Fruit fly (Drosophila melanogaster) whole organism, embryonic: ENCODE data around the gene wrm2.

ENCODE experiments used
- Ada2b ChIP-seq: fragments of 200-800 bp; sonication (Bioruptor generic); IDR thresholded peaks from 2 replicates; pipeline ENCODE4 v1.3.6; 2022; ENCODE audit warnings: missing biosample characterization, missing genetic modification characterization
- Antp ChIP-seq: fragments of 200-800 bp; sonication (Bioruptor generic); optimal IDR thresholded peaks from 3 replicates; lab custom pipeline; 2016; ENCODE audit warnings: missing biosample characterization, missing genetic modification characterization
- BEAF-32 ChIP-seq: fragments of 200-800 bp; sonication (Bioruptor generic); optimal IDR thresholded peaks from 3 replicates; lab custom pipeline; 2017; ENCODE audit warnings: missing biosample characterization, missing genetic modification characterization, mild to moderate bottlenecking, moderate library complexity, missing genetic modification reagents
- Bgb ChIP-seq: fragments of 200-800 bp; sonication (Bioruptor generic); IDR thresholded peaks from 2 replicates; pipeline ENCODE4 v1.3.6; 2022; ENCODE audit warnings: missing biosample characterization, missing genetic modification characterization; ENCODE audit not compliant: partially characterized antibody
- Bteb2 ChIP-seq: fragments of 200-800 bp; sonication (Bioruptor generic); optimal IDR thresholded peaks from 2 replicates; lab custom pipeline; 2016; ENCODE audit warnings: missing biosample characterization, missing genetic modification characterization
- CG10543 ChIP-seq: fragments of 200-800 bp; sonication (Bioruptor generic); optimal IDR thresholded peaks from 3 replicates; lab custom pipeline; 2017; ENCODE audit warnings: missing biosample characterization, mild to moderate bottlenecking, missing genetic modification characterization, moderate library complexity
- CG10959 ChIP-seq: fragments of 200-800 bp; sonication (Bioruptor generic); IDR thresholded peaks from 2 replicates; pipeline ENCODE4 v1.3.6; 2022; ENCODE audit warnings: missing biosample characterization, missing genetic modification characterization
- CG11696 ChIP-seq: fragments of 200-800 bp; sonication (Bioruptor generic); IDR thresholded peaks from 2 replicates; pipeline ENCODE4 v1.3.6; 2022; ENCODE audit warnings: missing biosample characterization, missing genetic modification characterization
- CG11723 ChIP-seq: fragments of 200-800 bp; sonication (Bioruptor generic); optimal IDR thresholded peaks from 2 replicates; lab custom pipeline; 2017; ENCODE audit warnings: missing biosample characterization, mild to moderate bottlenecking, missing genetic modification characterization
- CG12071 ChIP-seq: fragments of 200-800 bp; sonication (Bioruptor generic); optimal IDR thresholded peaks from 3 replicates; lab custom pipeline; 2018; ENCODE audit warnings: missing biosample characterization, mild to moderate bottlenecking, missing genetic modification characterization
- CG12104 ChIP-seq: fragments of 200-800 bp; sonication (Bioruptor generic); optimal IDR thresholded peaks from 3 replicates; lab custom pipeline; 2016; ENCODE audit warnings: missing biosample characterization, missing genetic modification characterization
- CG12155 ChIP-seq: fragments of 200-800 bp; sonication (Bioruptor generic); optimal IDR thresholded peaks from 3 replicates; lab custom pipeline; 2016; ENCODE audit warnings: missing biosample characterization, missing genetic modification characterization
- CG14014 ChIP-seq: fragments of 200-800 bp; sonication (Bioruptor generic); IDR thresholded peaks from 2 replicates; pipeline ENCODE4 v1.3.6; 2022; ENCODE audit warnings: missing biosample characterization, missing genetic modification characterization
- CG18011 ChIP-seq: fragments of 200-800 bp; sonication (Bioruptor generic); optimal IDR thresholded peaks from 2 replicates; lab custom pipeline; 2017; ENCODE audit warnings: missing biosample characterization, missing genetic modification characterization, mild to moderate bottlenecking, moderate library complexity, missing genotype
- CG32767 ChIP-seq: fragments of 200-800 bp; sonication (Bioruptor generic); IDR thresholded peaks from 2 replicates; pipeline ENCODE4 v1.3.6; 2022; ENCODE audit warnings: missing biosample characterization, missing genetic modification characterization
- CG6683 ChIP-seq: fragments of 200-800 bp; sonication (Bioruptor generic); optimal IDR thresholded peaks from 2 replicates; lab custom pipeline; 2017; ENCODE audit warnings: missing biosample characterization, mild to moderate bottlenecking, missing genetic modification characterization, missing genetic modification reagents
- CG7357 ChIP-seq: fragments of 200-800 bp; sonication (Bioruptor generic); IDR thresholded peaks from 3 replicates; pipeline ENCODE4 v1.3.6; 2022; ENCODE audit warnings: missing biosample characterization, missing genetic modification characterization
- CG9437 ChIP-seq: fragments of 200-800 bp; sonication (Bioruptor generic); optimal IDR thresholded peaks from 2 replicates; lab custom pipeline; 2018; ENCODE audit warnings: missing biosample characterization, mild to moderate bottlenecking, missing genetic modification characterization
- E2f2 ChIP-seq: fragments of 200-800 bp; sonication (Bioruptor generic); IDR thresholded peaks from 2 replicates; pipeline ENCODE4 v1.3.6; 2022; ENCODE audit warnings: missing biosample characterization, missing genetic modification characterization
- Med ChIP-seq: fragments of 200-800 bp; sonication (Bioruptor generic); peaks from one replicate; lab custom pipeline; 2016; ENCODE audit warnings: missing biosample characterization, missing genetic modification characterization, mild to moderate bottlenecking, inconsistent platforms, moderate library complexity
- Poxn ChIP-seq: fragments of 200-800 bp; sonication (Bioruptor generic); IDR thresholded peaks from 2 replicates; pipeline ENCODE4 v1.3.6; 2022; ENCODE audit warnings: missing biosample characterization, missing genetic modification characterization
- Sox100B ChIP-seq: fragments of 200-800 bp; sonication (Bioruptor generic); optimal IDR thresholded peaks from 3 replicates; lab custom pipeline; 2018; ENCODE audit warnings: missing biosample characterization, mild to moderate bottlenecking, missing genetic modification characterization
- Spps ChIP-seq: fragments of 200-800 bp; sonication (Bioruptor generic); optimal IDR thresholded peaks from 2 replicates; lab custom pipeline; 2018; ENCODE audit warnings: missing biosample characterization, mild to moderate bottlenecking, missing genetic modification characterization
- Sry-δ ChIP-seq: fragments of 200-800 bp; sonication (Bioruptor generic); optimal IDR thresholded peaks from 2 replicates; lab custom pipeline; 2016; ENCODE audit warnings: missing biosample characterization, missing genetic modification characterization
- ab ChIP-seq: fragments of 200-800 bp; sonication (Bioruptor generic); optimal IDR thresholded peaks from 2 replicates; lab custom pipeline; 2016; ENCODE audit warnings: missing biosample characterization, missing genetic modification characterization
- al ChIP-seq: fragments of 200-800 bp; sonication (Bioruptor generic); IDR thresholded peaks from 2 replicates; pipeline ENCODE4 v1.3.6; 2022; ENCODE audit warnings: missing biosample characterization, missing genetic modification characterization
- aop ChIP-seq: fragments of 200-800 bp; sonication (Bioruptor generic); IDR thresholded peaks from 2 replicates; pipeline ENCODE4 v1.3.6; 2022; ENCODE audit warnings: missing biosample characterization, missing genetic modification characterization
- br ChIP-seq: fragments of >200 bp; optimal IDR thresholded peaks from 2 replicates; lab custom pipeline; 2017
- chinmo ChIP-seq: fragments of 200-800 bp; sonication (Bioruptor generic); IDR thresholded peaks from 4 replicates; pipeline ENCODE4 v1.3.6; 2022; ENCODE audit warnings: missing biosample characterization, missing genetic modification characterization; ENCODE audit not compliant: partially characterized antibody
- corto ChIP-seq: fragments of 200-800 bp; sonication (Bioruptor generic); optimal IDR thresholded peaks from 2 replicates; lab custom pipeline; 2016; ENCODE audit warnings: missing biosample characterization, mild to moderate bottlenecking, missing genetic modification characterization, moderate library complexity
- crp ChIP-seq, 2 experiments: fragments of 200-800 bp; sonication (Bioruptor generic); optimal IDR thresholded peaks; 2 replicates in 1 of 2; 3 replicates in 1 of 2; lab custom pipeline; 2017; ENCODE audit warnings: missing biosample characterization in 2 of 2, missing genetic modification characterization in 2 of 2, mild to moderate bottlenecking in 1 of 2, moderate library complexity in 1 of 2
- danr ChIP-seq: fragments of 200-800 bp; sonication (Bioruptor generic); IDR thresholded peaks from 2 replicates; pipeline ENCODE4 v1.3.6; 2022; ENCODE audit warnings: missing biosample characterization, missing genetic modification characterization
- disco-r ChIP-seq: fragments of 200-800 bp; sonication (Bioruptor generic); optimal IDR thresholded peaks from 2 replicates; lab custom pipeline; 2016; ENCODE audit warnings: missing biosample characterization, missing genetic modification characterization
- dmrt11E ChIP-seq: fragments of 200-800 bp; sonication (Bioruptor generic); optimal IDR thresholded peaks from 3 replicates; lab custom pipeline; 2018; ENCODE audit warnings: missing biosample characterization, mild to moderate bottlenecking, missing genetic modification characterization, moderate library complexity
- esg ChIP-seq: fragments of 200-800 bp; sonication (Bioruptor generic); conservative IDR thresholded peaks from 2 replicates; pipeline ENCODE4 v1.3.6; 2022; ENCODE audit warnings: missing biosample characterization, missing genetic modification characterization
- gcm ChIP-seq: fragments of 200-800 bp; sonication (Bioruptor generic); optimal IDR thresholded peaks from 2 replicates; lab custom pipeline; 2019; ENCODE audit warnings: missing biosample characterization, mild to moderate bottlenecking, missing genetic modification characterization, moderate library complexity
- gsb ChIP-seq: fragments of 200-800 bp; sonication (Bioruptor generic); IDR thresholded peaks from 2 replicates; pipeline ENCODE4 v1.3.6; 2022; ENCODE audit warnings: missing biosample characterization, missing genetic modification characterization
- hbn ChIP-seq: fragments of 200-800 bp; sonication (Bioruptor generic); IDR thresholded peaks from 2 replicates; pipeline ENCODE4 v1.3.6; 2022; ENCODE audit warnings: missing biosample characterization, missing genetic modification characterization; ENCODE audit not compliant: partially characterized antibody
- luna ChIP-seq: fragments of 200-800 bp; sonication (Bioruptor generic); optimal IDR thresholded peaks from 2 replicates; lab custom pipeline; 2016; ENCODE audit warnings: missing biosample characterization, missing genetic modification characterization
- mam ChIP-seq: fragments of 200-800 bp; sonication (Bioruptor generic); optimal IDR thresholded peaks from 3 replicates; lab custom pipeline; 2016; ENCODE audit warnings: missing biosample characterization, missing genetic modification characterization
- peb ChIP-seq: fragments of 200-800 bp; sonication (Bioruptor generic); IDR thresholded peaks from 2 replicates; pipeline ENCODE4 v1.3.6; 2022; ENCODE audit warnings: missing biosample characterization, missing genetic modification characterization
- sd ChIP-seq: fragments of 200-800 bp; sonication (Bioruptor generic); optimal IDR thresholded peaks from 3 replicates; lab custom pipeline; 2018; ENCODE audit warnings: missing biosample characterization, mild to moderate bottlenecking, missing genetic modification characterization, moderate library complexity
- sna ChIP-seq: fragments of 200-800 bp; sonication (Bioruptor generic); IDR thresholded peaks from 2 replicates; pipeline ENCODE4 v1.3.6; 2022; ENCODE audit warnings: missing biosample characterization, missing genetic modification characterization; ENCODE audit not compliant: partially characterized antibody
- sug ChIP-seq: fragments of 200-800 bp; optimal IDR thresholded peaks from 2 replicates; lab custom pipeline; 2019; ENCODE audit warnings: missing biosample characterization, mild to moderate bottlenecking, missing genetic modification characterization, moderate library complexity
- tio ChIP-seq: fragments of 200-800 bp; sonication (Bioruptor generic); optimal IDR thresholded peaks from 2 replicates; lab custom pipeline; 2017; ENCODE audit warnings: missing biosample characterization, missing genetic modification characterization, inconsistent platforms
- tna ChIP-seq: fragments of 200-800 bp; sonication (Bioruptor generic); IDR thresholded peaks from 2 replicates; pipeline ENCODE4 v1.3.6; 2022; ENCODE audit warnings: missing biosample characterization, missing genetic modification characterization; ENCODE audit not compliant: partially characterized antibody
- trh ChIP-seq: fragments of 200-800 bp; sonication (Bioruptor generic); optimal IDR thresholded peaks from 2 replicates; lab custom pipeline; 2016; ENCODE audit warnings: missing biosample characterization, missing genetic modification characterization
- vfl ChIP-seq: fragments of 200-800 bp; sonication (Bioruptor generic); optimal IDR thresholded peaks from 2 replicates; lab custom pipeline; 2016; ENCODE audit warnings: missing biosample characterization, missing genetic modification characterization

The wrm2 gene

DNA sequence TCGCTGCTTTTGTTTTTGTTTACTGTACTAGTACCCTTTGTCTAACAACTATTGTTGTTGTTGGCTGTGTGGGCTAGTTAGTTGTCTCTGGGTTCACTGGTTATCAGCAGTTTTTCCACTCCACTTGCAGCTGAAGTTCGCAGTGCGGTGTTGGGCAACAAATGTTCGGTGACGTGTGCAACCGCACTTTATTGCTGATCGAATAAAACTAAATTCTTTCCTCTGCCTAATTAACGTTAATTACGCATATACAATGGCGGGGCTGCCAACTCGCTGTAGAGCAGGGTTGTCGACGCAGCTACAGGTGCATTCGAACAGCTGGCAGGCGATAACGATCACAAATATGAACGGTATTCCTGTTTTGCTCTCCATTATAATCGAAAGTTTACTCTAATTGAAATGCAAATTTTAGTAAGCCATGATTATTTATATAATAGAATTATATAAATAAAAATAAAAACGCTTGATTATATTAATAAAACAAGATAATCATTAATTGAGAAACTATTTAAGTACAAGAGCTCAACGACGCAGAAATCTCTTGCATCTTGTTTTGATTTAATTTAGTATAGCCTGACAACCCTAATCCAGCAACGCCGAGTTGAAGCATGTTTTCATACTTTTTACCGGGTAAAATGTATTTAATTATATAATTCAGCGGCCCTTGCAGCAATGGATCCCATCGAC, 6.3 kb downstream of the wrm2 start, which contains the start of the genes mrva, CG42307 and mus312 (continued):
- TF ChIP-seq aop (GFP tag; lab: Robert Waterston, UW) (no peak), CG32767 (GFP tag; lab: Robert Waterston, UW) (peak; percentile 87), sd (no peak), mam (GFP tag; lab: Kevin White, UChicago) (peak; percentile 51), CG14014 (GFP tag; lab: Robert Waterston, UW) (peak; percentile 89), vfl (GFP tag; lab: Kevin White, UChicago) (peak; percentile 41), dmrt11E (peak; percentile 91), CG7357 (GFP tag; lab: Robert Waterston, UW) (peak; percentile 79), trh (peak; percentile 32), luna (GFP tag; lab: Kevin White, UChicago) (no peak), Bteb2 (GFP tag; lab: Kevin White, UChicago) (peak; percentile 14), Sry-δ (GFP tag; lab: Kevin White, UChicago) (peak; percentile 42), Spps (tag; lab: Kevin White, UChicago) (peak; percentile 72), sna (GFP tag; lab: Robert Waterston, UW) (0 out of 2 replicates have a peak, but pooled peaks have one; percentile 48), Antp (peak; percentile 39), CG10959 (GFP tag; lab: Robert Waterston, UW) (peak; percentile 54), CG12104 (GFP tag; lab: Kevin White, UChicago) (peak; percentile 86), Bgb (GFP tag; lab: Robert Waterston, UW) (no peak), CG9437 (GFP tag; lab: Kevin White, UChicago) (peak; percentile 83), danr (peak; percentile 70; the same call in 1 of the 2 replicates), E2f2 (peak; percentile 68), Sox100B (GFP tag; lab: Kevin White, UChicago) (no peak), BEAF-32 (GFP tag; lab: Kevin White, UChicago) (peak; percentile 33), sug (tag; lab: Kevin White, UChicago) (peak; percentile 93), br (lab: Kevin White, UChicago) (no peak), CG12155 (GFP tag; lab: Kevin White, UChicago) (peak; percentile 93), CG11696 (GFP tag; lab: Robert Waterston, UW) (peak; percentile 52; the same call in 1 of the 2 replicates), tio (GFP tag; lab: Kevin White, UChicago) (no peak), gsb (GFP tag; lab: Robert Waterston, UW) (0 out of 2 replicates have a peak, but pooled peaks have one; percentile 12), CG18011 (GFP tag; lab: Kevin White, UChicago) (peak; percentile 57)

DNA sequence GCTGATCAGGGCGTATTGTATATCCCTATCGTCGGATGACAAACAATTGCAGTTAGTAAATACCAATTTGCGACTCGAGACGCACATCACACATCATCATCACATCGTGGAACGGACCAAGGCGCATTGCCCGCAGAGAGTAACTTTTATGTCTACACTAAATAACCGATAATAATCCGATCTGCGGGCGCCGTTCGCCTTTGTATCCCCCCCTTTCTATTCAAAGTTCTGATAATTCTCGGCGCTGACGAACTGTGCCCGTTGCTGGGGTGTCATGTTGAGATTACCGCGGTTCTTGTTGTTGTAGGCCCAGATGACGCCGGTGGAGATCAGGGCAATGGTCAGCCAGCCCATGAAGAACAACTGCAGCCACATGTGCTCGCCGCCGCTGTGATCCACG, 8.3 kb downstream of the wrm2 start:
- TF ChIP-seq gcm (GFP tag; lab: Kevin White, UChicago) (peak; percentile 83), Med (GFP tag; lab: Kevin White, UChicago) (peak; percentile 15), disco-r (no peak)

DNA sequence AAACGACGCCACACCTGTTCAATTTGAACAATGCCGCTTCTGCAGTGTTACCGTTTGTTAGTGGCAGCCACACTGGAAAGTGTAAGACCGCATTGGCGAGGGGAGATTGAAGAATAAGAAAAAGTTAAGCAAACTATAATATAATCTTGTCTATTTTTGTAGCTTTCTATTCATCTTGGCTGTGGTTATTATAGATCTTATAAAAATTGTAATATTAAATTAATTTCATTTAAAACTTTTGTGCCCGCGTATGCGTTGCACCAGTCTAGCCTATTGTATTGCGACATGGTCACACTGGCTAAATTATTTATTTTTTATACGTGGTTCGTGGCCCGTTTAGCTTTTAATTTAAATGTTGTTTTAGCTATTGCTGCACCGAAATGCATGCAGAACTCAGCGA, 11.7 kb downstream of the wrm2 start, which contains the start of the genes RhoGEF4 and Rint1:
TSS of gene RhoGEF4 (minus strand) at position 64 of the 400 bp plus-strand sequence.
TSS of gene Rint1 (plus strand) at position 272 of the 400 bp plus-strand sequence.
- TF ChIP-seq tna (GFP tag; lab: Robert Waterston, UW) (no peak), CG12071 (GFP tag; lab: Kevin White, UChicago) (no peak), disco-r (no peak), CG10543 (GFP tag; lab: Kevin White, UChicago) (peak; percentile 5), Poxn (no peak), peb (GFP tag; lab: Robert Waterston, UW) (peak; percentile 64), CG11723 (GFP tag; lab: Kevin White, UChicago) (no peak), crp (GFP tag; optimal IDR thresholded peaks at IDR 0.05; lab: Kevin White, UChicago) (peak in 1 of 2 experiments; percentile 52), corto (no peak), CG6683 (peak; percentile 0), chinmo (no peak), esg (peak; percentile 77), ab (peak; percentile 22), al (GFP tag; lab: Robert Waterston, UW) (peak; percentile 71), Ada2b (peak; percentile 70), hbn (GFP tag; lab: Robert Waterston, UW) (no peak), vfl (GFP tag; lab: Kevin White, UChicago) (peak; percentile 67), trh (no peak)
